Worm (Caenorhabditis elegans) whole organism, mixed stage, embryonic: Measurements from ENCODE around the gene mttu-1.

ENCODE experiments used
- M03D4.4 ChIP-seq: sonication (generic microtip); optimal IDR thresholded peaks from 2 replicates; lab custom pipeline; 2017; ENCODE audit warnings: mild to moderate bottlenecking, missing genetic modification characterization, missing compliant biosample characterization
- bed-3 ChIP-seq: fragments of 200-800 bp; sonication (Bioruptor generic); optimal IDR thresholded peaks from 3 replicates; lab custom pipeline; 2018; ENCODE audit warnings: mild to moderate bottlenecking, missing genetic modification characterization, moderate library complexity, missing compliant biosample characterization
- blmp-1 ChIP-seq: fragments of 150-350 bp; optimal IDR thresholded peaks from 2 replicates; lab custom pipeline; 2014; ENCODE audit warnings: missing biosample characterization, missing genetic modification characterization
- ceh-39 ChIP-seq: fragments of 150-350 bp; optimal IDR thresholded peaks from 2 replicates; lab custom pipeline; 2014; ENCODE audit warnings: missing biosample characterization, missing genetic modification characterization
- ceh-43 ChIP-seq: fragments of 200-800 bp; sonication (Bioruptor generic); optimal IDR thresholded peaks from 2 replicates; lab custom pipeline; 2018; ENCODE audit warnings: mild to moderate bottlenecking, missing genetic modification characterization, moderate library complexity, missing compliant biosample characterization
- ceh-83 ChIP-seq: fragments of 200-800 bp; sonication (Bioruptor generic); optimal IDR thresholded peaks from 2 replicates; lab custom pipeline; 2018; ENCODE audit warnings: mild to moderate bottlenecking, missing genetic modification characterization, missing compliant biosample characterization
- ces-1 ChIP-seq: fragments of 150-350 bp; optimal IDR thresholded peaks from 2 replicates; lab custom pipeline; 2014; ENCODE audit warnings: missing biosample characterization, missing genetic modification reagents, missing genetic modification characterization
- drap-1 ChIP-seq: fragments of 200-800 bp; sonication (Bioruptor generic); optimal IDR thresholded peaks from 3 replicates; lab custom pipeline; 2018; ENCODE audit warnings: mild to moderate bottlenecking, missing genetic modification characterization, missing compliant biosample characterization
- elt-1 ChIP-seq: sonication (generic microtip); optimal IDR thresholded peaks from 2 replicates; lab custom pipeline; 2017; ENCODE audit warnings: missing genetic modification characterization, mild to moderate bottlenecking, missing compliant biosample characterization, antibody characterized with exemption, moderate library complexity, borderline replicate concordance; ENCODE audit not compliant: insufficient read depth
- flh-1 ChIP-seq: fragments of 200-800 bp; sonication (Bioruptor generic); optimal IDR thresholded peaks from 2 replicates; lab custom pipeline; 2018; ENCODE audit warnings: mild to moderate bottlenecking, missing genetic modification characterization, moderate library complexity, missing compliant biosample characterization
- ham-2 ChIP-seq: fragments of 200-800 bp; sonication (Bioruptor generic); optimal IDR thresholded peaks from 2 replicates; lab custom pipeline; 2018; ENCODE audit warnings: mild to moderate bottlenecking, missing genetic modification characterization, missing compliant biosample characterization
- hlh-1 ChIP-seq: fragments of 150-350 bp; optimal IDR thresholded peaks from 2 replicates; lab custom pipeline; 2014; ENCODE audit warnings: missing biosample characterization, missing genetic modification reagents, missing genetic modification characterization
- lin-13 ChIP-seq: fragments of 150-350 bp; optimal IDR thresholded peaks from 2 replicates; lab custom pipeline; 2014; ENCODE audit warnings: missing biosample characterization, missing genetic modification characterization
- lsy-2 ChIP-seq: fragments of 150-350 bp; optimal IDR thresholded peaks from 2 replicates; lab custom pipeline; 2014; ENCODE audit warnings: missing biosample characterization, missing genetic modification characterization
- mab-5 ChIP-seq: fragments of 150-350 bp; optimal IDR thresholded peaks from 2 replicates; lab custom pipeline; 2014; ENCODE audit warnings: missing biosample characterization, missing genetic modification characterization
- mep-1 ChIP-seq: fragments of 150-350 bp; optimal IDR thresholded peaks from 2 replicates; lab custom pipeline; 2017; ENCODE audit warnings: missing biosample characterization, missing genetic modification reagents, missing genetic modification characterization, inconsistent platforms
- mls-2 ChIP-seq: sonication (generic microtip); optimal IDR thresholded peaks from 2 replicates; lab custom pipeline; 2016; ENCODE audit warnings: mild to moderate bottlenecking, missing genetic modification characterization, moderate library complexity, missing compliant biosample characterization
- nhr-2 ChIP-seq: fragments of 150-350 bp; optimal IDR thresholded peaks from 2 replicates; lab custom pipeline; 2014; ENCODE audit warnings: missing biosample characterization, missing genetic modification characterization
- nhr-237 ChIP-seq: fragments of 150-350 bp; optimal IDR thresholded peaks from 2 replicates; lab custom pipeline; 2014; ENCODE audit warnings: missing biosample characterization, missing genetic modification characterization
- nhr-28 ChIP-seq: fragments of 150-350 bp; optimal IDR thresholded peaks from 2 replicates; lab custom pipeline; 2014; ENCODE audit warnings: missing biosample characterization, missing genetic modification characterization
- nhr-76 ChIP-seq: sonication (generic microtip); optimal IDR thresholded peaks from 2 replicates; lab custom pipeline; 2017; ENCODE audit warnings: missing biosample characterization, missing genetic modification characterization
- sem-2 ChIP-seq: fragments of 200-800 bp; sonication (Bioruptor generic); optimal IDR thresholded peaks from 2 replicates; lab custom pipeline; 2018; ENCODE audit warnings: mild to moderate bottlenecking, missing genetic modification characterization, missing compliant biosample characterization
- snpc-4 ChIP-seq: fragments of 150-350 bp; optimal IDR thresholded peaks from 2 replicates; lab custom pipeline; 2014; ENCODE audit warnings: missing biosample characterization, missing genetic modification characterization
- sptf-1 ChIP-seq: sonication (generic microtip); optimal IDR thresholded peaks from 2 replicates; lab custom pipeline; 2017; ENCODE audit warnings: mild to moderate bottlenecking, missing genetic modification characterization, moderate library complexity, missing compliant biosample characterization
- tbx-8 ChIP-seq: fragments of 200-800 bp; sonication (Bioruptor generic); optimal IDR thresholded peaks from 2 replicates; lab custom pipeline; 2018; ENCODE audit warnings: mild to moderate bottlenecking, missing genetic modification characterization, moderate library complexity, missing compliant biosample characterization
- unc-120 ChIP-seq: sonication (generic microtip); optimal IDR thresholded peaks from 2 replicates; lab custom pipeline; 2017; ENCODE audit warnings: missing genetic modification characterization, missing compliant biosample characterization; ENCODE audit not compliant: poor library complexity, severe bottlenecking
- unc-39 ChIP-seq: fragments of 150-350 bp; optimal IDR thresholded peaks from 2 replicates; lab custom pipeline; 2014; ENCODE audit warnings: missing biosample characterization, missing genetic modification characterization
- unc-62 ChIP-seq: fragments of 150-350 bp; optimal IDR thresholded peaks from 2 replicates; lab custom pipeline; 2014; ENCODE audit warnings: missing biosample characterization, missing genetic modification reagents, missing genetic modification characterization
- ztf-11 ChIP-seq: fragments of 150-350 bp; optimal IDR thresholded peaks from 2 replicates; lab custom pipeline; 2014; ENCODE audit warnings: missing biosample characterization, missing genetic modification characterization

The mttu-1 gene

DNA sequence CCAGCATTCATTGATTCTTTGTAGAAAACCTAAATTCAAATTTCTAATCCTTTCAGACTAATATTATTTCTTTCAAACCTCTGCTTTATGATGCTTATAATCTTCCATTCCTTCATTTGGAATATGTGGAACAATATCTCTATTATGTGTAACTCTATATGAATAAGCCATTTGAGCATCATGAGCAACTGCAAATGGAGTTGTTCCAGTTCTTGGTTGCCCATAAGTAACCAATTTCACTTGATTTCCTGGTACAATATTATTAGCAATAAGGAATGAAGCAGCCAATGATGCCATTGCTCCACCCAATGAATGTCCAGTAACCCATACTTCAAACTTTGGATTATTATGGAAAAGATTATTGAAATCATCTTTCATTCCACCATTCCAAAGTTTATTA, 8.3 kb upstream of the mttu-1 start:
- no peak for TF ChIP-seq ces-1 (GFP tag; lab: Kevin White, UChicago)
- no peak for TF ChIP-seq unc-120
- TF ChIP-seq lsy-2 (tag; lab: Kevin White, UChicago), result no peak
- TF ChIP-seq mls-2, result no peak
- no peak for TF ChIP-seq ceh-83 (GFP tag; lab: Kevin White, UChicago)
- TF ChIP-seq sem-2, result no peak
- no peak for TF ChIP-seq ceh-43
- TF ChIP-seq mab-5 (tag; lab: Kevin White, UChicago), result no peak
- TF ChIP-seq elt-1 (tag; lab: Kevin White, UChicago), result no peak
- TF ChIP-seq hlh-1 (tag; lab: Kevin White, UChicago), result no peak

DNA sequence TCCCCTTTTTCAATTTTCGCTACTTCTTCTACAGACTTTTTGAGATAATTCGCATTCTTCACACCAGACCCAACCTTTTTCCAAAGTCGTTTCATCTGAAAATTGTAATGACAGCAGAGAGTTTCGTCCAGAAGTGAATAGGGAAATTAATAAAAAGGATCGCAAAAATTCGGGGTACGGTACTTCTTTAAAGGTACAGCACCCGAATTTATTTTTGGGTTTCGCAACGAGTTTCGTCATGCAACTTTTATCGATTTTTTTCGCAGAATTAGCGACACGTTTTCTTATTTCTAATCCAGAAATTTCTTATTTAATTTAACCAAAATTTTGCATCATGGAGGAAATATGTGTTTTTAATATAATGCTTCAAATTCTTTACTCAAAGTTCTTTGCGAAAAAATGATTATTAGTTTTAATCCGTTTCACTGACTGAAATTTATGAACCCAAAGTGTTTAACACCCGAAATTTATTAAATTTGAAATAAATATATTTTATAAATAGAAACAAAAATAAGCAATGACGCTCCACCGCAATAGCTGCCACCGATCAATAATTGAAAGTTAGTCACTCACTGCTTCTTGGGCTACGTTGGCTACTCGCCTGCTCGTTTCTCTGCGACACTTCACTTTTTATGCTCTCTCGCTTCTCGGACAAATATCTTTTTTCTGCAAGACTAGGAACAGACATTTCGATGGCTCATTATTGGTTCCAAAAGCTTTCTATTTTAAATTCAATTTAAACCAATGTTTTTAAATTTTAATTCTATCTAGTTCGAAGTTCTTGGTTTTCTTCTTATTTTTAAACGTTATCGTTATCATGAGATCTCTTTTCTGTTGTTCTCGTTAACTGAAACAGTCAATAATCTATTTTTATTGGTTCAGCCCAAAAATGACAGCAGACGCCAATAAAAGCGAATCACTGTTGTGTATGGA, 1.7 kb upstream of the mttu-1 start, which contains the start of the genes B0035.15 and dnj-1:
Gene B0035.15 (minus strand): TSS at position 99 of the 933 bp plus-strand sequence.
Gene dnj-1 (plus strand): TSS at position 883 of the 933 bp plus-strand sequence.
- TF ChIP-seq ces-1 (GFP tag; lab: Kevin White, UChicago) (peak; percentile 85), blmp-1 (tag; lab: Kevin White, UChicago) (peak; percentile 6), nhr-237 (tag; lab: Kevin White, UChicago) (no peak), ham-2 (GFP tag; lab: Kevin White, UChicago) (peak; percentile 67), lsy-2 (tag; lab: Kevin White, UChicago) (peak; percentile 11)

DNA sequence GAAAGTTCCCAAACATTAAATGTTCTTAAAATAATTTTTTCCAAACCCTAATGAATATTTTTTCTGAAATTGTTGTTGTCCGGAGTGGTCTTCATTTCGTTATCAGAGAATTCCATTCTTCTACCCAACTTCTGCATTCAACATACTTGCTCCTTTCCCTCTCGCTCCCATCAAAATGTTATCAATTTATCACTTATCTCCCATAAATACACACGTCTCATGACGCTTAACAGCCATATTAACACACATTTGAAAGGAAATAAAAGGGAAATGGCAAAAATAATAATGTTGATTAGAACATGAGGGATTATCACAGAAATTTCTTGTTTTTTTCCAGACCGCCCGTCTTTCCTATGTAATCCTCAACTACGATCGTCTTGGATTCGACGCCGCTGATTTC, 7.7 kb downstream of the mttu-1 start:
- TF ChIP-seq sptf-1 (no peak), unc-62 (GFP tag; lab: Kevin White, UChicago) (no peak), drap-1 (GFP tag; lab: Kevin White, UChicago) (no peak), nhr-76 (tag; lab: Kevin White, UChicago) (no peak), lin-13 (tag; lab: Kevin White, UChicago) (no peak), M03D4.4 (no peak), ces-1 (GFP tag; lab: Kevin White, UChicago) (no peak), unc-39 (no peak)

DNA sequence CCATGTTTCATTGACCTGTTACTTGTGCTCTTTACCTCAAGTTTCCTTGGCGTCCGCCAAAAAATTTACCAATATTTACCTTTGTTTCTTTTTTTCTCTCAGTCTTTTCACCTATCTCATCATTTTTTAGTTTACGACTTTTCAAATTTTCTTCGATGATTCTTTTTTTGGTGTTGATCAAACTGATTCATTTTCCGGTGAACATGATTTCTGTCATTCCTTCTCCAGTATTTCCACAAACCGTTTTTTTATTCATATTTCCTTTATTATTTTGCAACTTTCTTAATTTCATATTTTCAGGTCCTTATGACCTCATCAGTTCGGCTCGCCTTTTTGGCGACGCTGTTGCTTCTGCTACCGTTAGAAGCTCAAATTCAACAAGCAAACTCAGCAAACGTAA, 9.2 kb downstream of the mttu-1 start, which contains the start of gene F54D1.6:
Gene F54D1.6 (plus strand): TSS at position 301 of the 400 bp plus-strand sequence.
- TF ChIP-seq ces-1 (GFP tag; lab: Kevin White, UChicago) (no peak), elt-1 (tag; lab: Kevin White, UChicago) (no peak), ham-2 (GFP tag; lab: Kevin White, UChicago) (no peak), ceh-43 (no peak), ztf-11 (tag; lab: Kevin White, UChicago) (no peak), nhr-28 (tag; lab: Kevin White, UChicago) (no peak), flh-1 (GFP tag; lab: Kevin White, UChicago) (no peak), ceh-39 (tag; lab: Kevin White, UChicago) (no peak), nhr-237 (tag; lab: Kevin White, UChicago) (no peak), mls-2 (no peak), tbx-8 (GFP tag; lab: Kevin White, UChicago) (no peak), drap-1 (GFP tag; lab: Kevin White, UChicago) (no peak), unc-39 (no peak), unc-62 (GFP tag; lab: Kevin White, UChicago) (no peak), mep-1 (tag; lab: Kevin White, UChicago) (no peak), blmp-1 (tag; lab: Kevin White, UChicago) (no peak), nhr-2 (tag; lab: Kevin White, UChicago) (no peak), bed-3 (GFP tag; lab: Kevin White, UChicago) (no peak)

DNA sequence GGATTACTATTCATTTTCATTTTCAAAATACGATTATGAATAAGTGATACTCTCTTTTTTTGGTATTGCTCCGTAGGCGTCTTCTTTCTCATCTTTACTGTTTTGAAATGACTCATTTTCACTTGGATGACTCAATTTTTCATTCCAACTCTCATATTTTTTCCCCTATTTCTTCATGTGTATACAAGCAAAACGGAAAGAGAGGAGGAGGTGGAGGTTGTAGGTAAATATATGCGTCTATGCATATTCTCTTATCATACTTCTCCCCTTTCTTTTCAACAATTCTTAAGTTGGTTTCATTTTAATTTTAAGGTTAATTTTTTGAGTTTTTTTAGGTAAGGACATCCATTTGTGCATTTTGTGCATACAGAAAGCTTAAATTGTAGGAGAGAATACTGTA, 10.6 kb downstream of the mttu-1 start:
- TF ChIP-seq drap-1 (GFP tag; lab: Kevin White, UChicago), result no peak
- no peak for TF ChIP-seq snpc-4 (tag; lab: Kevin White, UChicago)
